Worm (Caenorhabditis elegans) whole organism, mixed stage, embryonic: ENCODE data around the gene F41B5.1.

Experiments
- M03D4.4 ChIP-seq: sonication (generic microtip); optimal IDR thresholded peaks from 2 replicates; lab custom pipeline; 2017; ENCODE audit warnings: mild to moderate bottlenecking, missing genetic modification characterization, missing compliant biosample characterization
- bed-3 ChIP-seq: fragments of 200-800 bp; sonication (Bioruptor generic); optimal IDR thresholded peaks from 3 replicates; lab custom pipeline; 2018; ENCODE audit warnings: mild to moderate bottlenecking, missing genetic modification characterization, moderate library complexity, missing compliant biosample characterization
- ceh-39 ChIP-seq: fragments of 150-350 bp; optimal IDR thresholded peaks from 2 replicates; lab custom pipeline; 2014; ENCODE audit warnings: missing biosample characterization, missing genetic modification characterization
- ceh-83 ChIP-seq: fragments of 200-800 bp; sonication (Bioruptor generic); optimal IDR thresholded peaks from 2 replicates; lab custom pipeline; 2018; ENCODE audit warnings: mild to moderate bottlenecking, missing genetic modification characterization, missing compliant biosample characterization
- ces-1 ChIP-seq: fragments of 150-350 bp; optimal IDR thresholded peaks from 2 replicates; lab custom pipeline; 2014; ENCODE audit warnings: missing biosample characterization, missing genetic modification reagents, missing genetic modification characterization
- cnd-1 ChIP-seq: fragments of 200-800 bp; sonication (Bioruptor generic); optimal IDR thresholded peaks from 2 replicates; lab custom pipeline; 2018; ENCODE audit warnings: mild to moderate bottlenecking, missing genetic modification characterization, missing compliant biosample characterization
- drap-1 ChIP-seq: fragments of 200-800 bp; sonication (Bioruptor generic); optimal IDR thresholded peaks from 3 replicates; lab custom pipeline; 2018; ENCODE audit warnings: mild to moderate bottlenecking, missing genetic modification characterization, missing compliant biosample characterization
- elt-1 ChIP-seq: sonication (generic microtip); optimal IDR thresholded peaks from 2 replicates; lab custom pipeline; 2017; ENCODE audit warnings: missing genetic modification characterization, mild to moderate bottlenecking, missing compliant biosample characterization, antibody characterized with exemption, moderate library complexity, borderline replicate concordance; ENCODE audit not compliant: insufficient read depth
- elt-3 ChIP-seq: fragments of 150-350 bp; optimal IDR thresholded peaks from 2 replicates; lab custom pipeline; 2014; ENCODE audit warnings: missing biosample characterization, missing genetic modification characterization
- flh-1 ChIP-seq: fragments of 200-800 bp; sonication (Bioruptor generic); optimal IDR thresholded peaks from 2 replicates; lab custom pipeline; 2018; ENCODE audit warnings: mild to moderate bottlenecking, missing genetic modification characterization, moderate library complexity, missing compliant biosample characterization
- ham-2 ChIP-seq: fragments of 200-800 bp; sonication (Bioruptor generic); optimal IDR thresholded peaks from 2 replicates; lab custom pipeline; 2018; ENCODE audit warnings: mild to moderate bottlenecking, missing genetic modification characterization, missing compliant biosample characterization
- hlh-1 ChIP-seq: fragments of 150-350 bp; optimal IDR thresholded peaks from 2 replicates; lab custom pipeline; 2014; ENCODE audit warnings: missing biosample characterization, missing genetic modification reagents, missing genetic modification characterization
- lin-13 ChIP-seq: fragments of 150-350 bp; optimal IDR thresholded peaks from 2 replicates; lab custom pipeline; 2014; ENCODE audit warnings: missing biosample characterization, missing genetic modification characterization
- lsy-2 ChIP-seq: fragments of 150-350 bp; optimal IDR thresholded peaks from 2 replicates; lab custom pipeline; 2014; ENCODE audit warnings: missing biosample characterization, missing genetic modification characterization
- mab-5 ChIP-seq: fragments of 150-350 bp; optimal IDR thresholded peaks from 2 replicates; lab custom pipeline; 2014; ENCODE audit warnings: missing biosample characterization, missing genetic modification characterization
- mep-1 ChIP-seq: fragments of 150-350 bp; optimal IDR thresholded peaks from 2 replicates; lab custom pipeline; 2017; ENCODE audit warnings: missing biosample characterization, missing genetic modification reagents, missing genetic modification characterization, inconsistent platforms
- mls-2 ChIP-seq: sonication (generic microtip); optimal IDR thresholded peaks from 2 replicates; lab custom pipeline; 2016; ENCODE audit warnings: mild to moderate bottlenecking, missing genetic modification characterization, moderate library complexity, missing compliant biosample characterization
- nhr-12 ChIP-seq: fragments of 150-350 bp; optimal IDR thresholded peaks from 2 replicates; lab custom pipeline; 2014; ENCODE audit warnings: missing biosample characterization, missing genetic modification characterization
- nhr-2 ChIP-seq: fragments of 150-350 bp; optimal IDR thresholded peaks from 2 replicates; lab custom pipeline; 2014; ENCODE audit warnings: missing biosample characterization, missing genetic modification characterization
- nhr-237 ChIP-seq: fragments of 150-350 bp; optimal IDR thresholded peaks from 2 replicates; lab custom pipeline; 2014; ENCODE audit warnings: missing biosample characterization, missing genetic modification characterization
- nhr-28 ChIP-seq: fragments of 150-350 bp; optimal IDR thresholded peaks from 2 replicates; lab custom pipeline; 2014; ENCODE audit warnings: missing biosample characterization, missing genetic modification characterization
- nhr-76 ChIP-seq: sonication (generic microtip); optimal IDR thresholded peaks from 2 replicates; lab custom pipeline; 2017; ENCODE audit warnings: missing biosample characterization, missing genetic modification characterization
- pha-4 ChIP-seq: fragments of 150-350 bp; optimal IDR thresholded peaks from 2 replicates; lab custom pipeline; 2018; ENCODE audit warnings: missing biosample characterization, missing genetic modification reagents, missing genetic modification characterization
- sem-2 ChIP-seq: fragments of 200-800 bp; sonication (Bioruptor generic); optimal IDR thresholded peaks from 2 replicates; lab custom pipeline; 2018; ENCODE audit warnings: mild to moderate bottlenecking, missing genetic modification characterization, missing compliant biosample characterization
- snpc-4 ChIP-seq: fragments of 150-350 bp; optimal IDR thresholded peaks from 2 replicates; lab custom pipeline; 2014; ENCODE audit warnings: missing biosample characterization, missing genetic modification characterization
- sptf-1 ChIP-seq: sonication (generic microtip); optimal IDR thresholded peaks from 2 replicates; lab custom pipeline; 2017; ENCODE audit warnings: mild to moderate bottlenecking, missing genetic modification characterization, moderate library complexity, missing compliant biosample characterization
- tbx-8 ChIP-seq: fragments of 200-800 bp; sonication (Bioruptor generic); optimal IDR thresholded peaks from 2 replicates; lab custom pipeline; 2018; ENCODE audit warnings: mild to moderate bottlenecking, missing genetic modification characterization, moderate library complexity, missing compliant biosample characterization
- unc-120 ChIP-seq: sonication (generic microtip); optimal IDR thresholded peaks from 2 replicates; lab custom pipeline; 2017; ENCODE audit warnings: missing genetic modification characterization, missing compliant biosample characterization; ENCODE audit not compliant: poor library complexity, severe bottlenecking
- unc-39 ChIP-seq: fragments of 150-350 bp; optimal IDR thresholded peaks from 2 replicates; lab custom pipeline; 2014; ENCODE audit warnings: missing biosample characterization, missing genetic modification characterization
- unc-62 ChIP-seq: fragments of 150-350 bp; optimal IDR thresholded peaks from 2 replicates; lab custom pipeline; 2014; ENCODE audit warnings: missing biosample characterization, missing genetic modification reagents, missing genetic modification characterization
- zip-8 ChIP-seq: fragments of 150-350 bp; optimal IDR thresholded peaks from 2 replicates; lab custom pipeline; 2014; ENCODE audit warnings: missing biosample characterization, missing genetic modification characterization
- ztf-11 ChIP-seq: fragments of 150-350 bp; optimal IDR thresholded peaks from 2 replicates; lab custom pipeline; 2014; ENCODE audit warnings: missing biosample characterization, missing genetic modification characterization

F41B5.1 gene

ce11 chrV:2233177-2233576, 22.2 kb upstream of the F41B5.1 start, which contains the start of gene nhr-96:
TSS of gene nhr-96 (plus strand) at chrV:2233477.
- no peak for TF ChIP-seq tbx-8 (GFP tag; lab: Kevin White, UChicago)
- TF ChIP-seq bed-3 (GFP tag; lab: Kevin White, UChicago), result no peak

ce11 chrV:2235848-2236247, 19.5 kb upstream of the F41B5.1 start, which contains the start of gene cyp-33C4:
TSS of gene cyp-33C4 (plus strand) at chrV:2236140.
- TF ChIP-seq ceh-83 (GFP tag; lab: Kevin White, UChicago) (no peak), flh-1 (GFP tag; lab: Kevin White, UChicago) (no peak), ces-1 (GFP tag; lab: Kevin White, UChicago) (no peak), mls-2 (no peak)

- no peak for TF ChIP-seq snpc-4 (tag; lab: Kevin White, UChicago)
- TF ChIP-seq nhr-237 (tag; lab: Kevin White, UChicago), result no peak
- no peak for TF ChIP-seq unc-120 (tag; lab: Kevin White, UChicago)
- no peak for TF ChIP-seq nhr-28 (tag; lab: Kevin White, UChicago)
- TF ChIP-seq, all 35 proteins: peak for 0
These were observed 17.3 kb upstream of the F41B5.1 start for ce11 chrV:2238012-2238411.

ce11 chrV:2242630-2243029, 12.7 kb upstream of the F41B5.1 start, which contains the start of gene cyp-33C3:
TSS of gene cyp-33C3 (plus strand) at chrV:2242778.
- no peak for TF ChIP-seq unc-120 (tag; lab: Kevin White, UChicago)
- no peak for TF ChIP-seq unc-62 (GFP tag; lab: Kevin White, UChicago)
- TF ChIP-seq ces-1 (GFP tag; lab: Kevin White, UChicago), result no peak
- TF ChIP-seq tbx-8 (GFP tag; lab: Kevin White, UChicago), result no peak
- no peak for TF ChIP-seq lin-13 (tag; lab: Kevin White, UChicago)
- no peak for TF ChIP-seq flh-1 (GFP tag; lab: Kevin White, UChicago)
- TF ChIP-seq pha-4 (tag; lab: Kevin White, UChicago), result no peak
- TF ChIP-seq zip-8 (tag; lab: Kevin White, UChicago), result no peak
- TF ChIP-seq ztf-11 (tag; lab: Kevin White, UChicago), result no peak
- TF ChIP-seq nhr-237 (tag; lab: Kevin White, UChicago), result no peak
- TF ChIP-seq nhr-76 (tag; lab: Kevin White, UChicago), result no peak
- no peak for TF ChIP-seq nhr-28 (tag; lab: Kevin White, UChicago)
- no peak for TF ChIP-seq elt-3
- no peak for TF ChIP-seq hlh-1 (tag; lab: Kevin White, UChicago)
- no peak for TF ChIP-seq elt-1 (tag; lab: Kevin White, UChicago)

ce11 chrV:2244751-2245150, 10.6 kb upstream of the F41B5.1 start, which contains the start of gene cyp-33C5:
TSS of gene cyp-33C5 (plus strand) at chrV:2245004.
- TF ChIP-seq ceh-39 (tag; lab: Kevin White, UChicago) (no peak), sptf-1 (tag; lab: Kevin White, UChicago) (no peak), cnd-1 (tag; lab: Kevin White, UChicago) (no peak), mls-2 (no peak), ham-2 (GFP tag; lab: Kevin White, UChicago) (no peak), drap-1 (GFP tag; lab: Kevin White, UChicago) (no peak), ces-1 (GFP tag; lab: Kevin White, UChicago) (no peak), unc-39 (tag; lab: Kevin White, UChicago) (no peak), sem-2 (GFP tag; lab: Kevin White, UChicago) (no peak), ztf-11 (tag; lab: Kevin White, UChicago) (no peak), mep-1 (no peak), unc-62 (GFP tag; lab: Kevin White, UChicago) (no peak), bed-3 (GFP tag; lab: Kevin White, UChicago) (no peak), lsy-2 (no peak), hlh-1 (tag; lab: Kevin White, UChicago) (no peak), nhr-28 (tag; lab: Kevin White, UChicago) (no peak), nhr-237 (tag; lab: Kevin White, UChicago) (no peak), M03D4.4 (tag; lab: Kevin White, UChicago) (no peak)

ce11 chrV:2249310-2249709, 6.0 kb upstream of the F41B5.1 start, which contains the start of gene cyp-33C6:
TSS of gene cyp-33C6 (minus strand) at chrV:2249410.
- TF ChIP-seq unc-62 (GFP tag; lab: Kevin White, UChicago), result no peak
- TF ChIP-seq M03D4.4 (tag; lab: Kevin White, UChicago), result no peak
- no peak for TF ChIP-seq ham-2 (GFP tag; lab: Kevin White, UChicago)
- TF ChIP-seq ztf-11 (tag; lab: Kevin White, UChicago), result no peak
- no peak for TF ChIP-seq drap-1 (GFP tag; lab: Kevin White, UChicago)
- no peak for TF ChIP-seq bed-3 (GFP tag; lab: Kevin White, UChicago)
- no peak for TF ChIP-seq unc-39 (tag; lab: Kevin White, UChicago)
- TF ChIP-seq nhr-2 (tag; lab: Kevin White, UChicago), result no peak
- no peak for TF ChIP-seq hlh-1 (tag; lab: Kevin White, UChicago)
- TF ChIP-seq nhr-76 (tag; lab: Kevin White, UChicago), result no peak
- no peak for TF ChIP-seq elt-1 (tag; lab: Kevin White, UChicago)
- no peak for TF ChIP-seq mab-5 (tag; lab: Kevin White, UChicago)
- no peak for TF ChIP-seq ceh-83 (GFP tag; lab: Kevin White, UChicago)
- no peak for TF ChIP-seq nhr-12
- TF ChIP-seq lin-13 (tag; lab: Kevin White, UChicago), result no peak
- no peak for TF ChIP-seq lsy-2
